Fruit fly (Drosophila melanogaster) whole organism, embryonic: Measurements from ENCODE around the gene osk.

Experiments used
- Aef1 ChIP-seq: fragments of 200-800 bp; sonication (Bioruptor generic); IDR thresholded peaks from 3 replicates; pipeline ENCODE4 v1.3.6; 2022; ENCODE audit warnings: missing biosample characterization, missing genetic modification characterization
- CG1024 ChIP-seq: fragments of 200-800 bp; sonication (Bioruptor generic); IDR thresholded peaks from 2 replicates; pipeline ENCODE4 v1.3.6; 2022; ENCODE audit warnings: missing biosample characterization, missing genetic modification characterization
- CG10462 ChIP-seq: fragments of 200-800 bp; sonication (Bioruptor generic); optimal IDR thresholded peaks from 2 replicates; lab custom pipeline; 2016; ENCODE audit warnings: missing biosample characterization, missing genetic modification characterization
- CG10979 ChIP-seq: fragments of 200-800 bp; sonication (Bioruptor generic); optimal IDR thresholded peaks from 2 replicates; lab custom pipeline; 2018; ENCODE audit warnings: missing biosample characterization, mild to moderate bottlenecking, missing genetic modification characterization, moderate library complexity
- CG11093 ChIP-seq: fragments of 200-800 bp; sonication (Bioruptor generic); IDR thresholded peaks from 3 replicates; pipeline ENCODE4 v1.3.6; 2022; ENCODE audit warnings: missing biosample characterization, missing genetic modification characterization
- CG14710 ChIP-seq: fragments of 200-800 bp; sonication (Bioruptor generic); optimal IDR thresholded peaks from 3 replicates; lab custom pipeline; 2019; ENCODE audit warnings: missing biosample characterization, mild to moderate bottlenecking, missing genetic modification characterization, moderate library complexity
- CG17829 ChIP-seq: fragments of 200-800 bp; optimal IDR thresholded peaks from 2 replicates; lab custom pipeline; 2019; ENCODE audit warnings: missing biosample characterization, mild to moderate bottlenecking, missing genetic modification characterization, moderate library complexity
- CG3065 ChIP-seq: fragments of 200-800 bp; sonication (Bioruptor generic); optimal IDR thresholded peaks from 2 replicates; lab custom pipeline; 2016; ENCODE audit warnings: missing biosample characterization, missing genetic modification characterization
- CG33557 ChIP-seq: fragments of 200-800 bp; sonication (Bioruptor generic); optimal IDR thresholded peaks from 2 replicates; lab custom pipeline; 2019; ENCODE audit warnings: missing biosample characterization, mild to moderate bottlenecking, missing genetic modification characterization, moderate library complexity
- CG3726 ChIP-seq: fragments of 200-800 bp; sonication (Bioruptor generic); IDR thresholded peaks from 3 replicates; pipeline ENCODE4, ENCODE4 v1.3.6; 2022; ENCODE audit warnings: missing biosample characterization, missing genetic modification characterization
- CG4424 ChIP-seq: fragments of 200-800 bp; sonication (Bioruptor generic); optimal IDR thresholded peaks from 3 replicates; lab custom pipeline; 2016; ENCODE audit warnings: missing biosample characterization, missing genetic modification characterization
- CG5245 ChIP-seq: fragments of 200-800 bp; sonication (Bioruptor generic); optimal IDR thresholded peaks from 3 replicates; lab custom pipeline; 2016; ENCODE audit warnings: missing biosample characterization, missing genetic modification characterization
- CG6689 ChIP-seq: fragments of 200-800 bp; sonication (Bioruptor generic); IDR thresholded peaks from 2 replicates; pipeline ENCODE4 v1.3.6; 2022; ENCODE audit warnings: missing biosample characterization, missing genetic modification characterization
- CG7556 ChIP-seq: fragments of 200-800 bp; sonication (Bioruptor generic); optimal IDR thresholded peaks from 2 replicates; lab custom pipeline; 2017; ENCODE audit warnings: missing biosample characterization, mild to moderate bottlenecking, missing genetic modification characterization
- CG7839 ChIP-seq: fragments of 200-800 bp; sonication (Bioruptor generic); optimal IDR thresholded peaks from 3 replicates; lab custom pipeline; 2018; ENCODE audit warnings: missing biosample characterization, mild to moderate bottlenecking, missing genetic modification characterization, moderate library complexity
- CG8359 ChIP-seq: fragments of 200-800 bp; sonication (Bioruptor generic); optimal IDR thresholded peaks from 2 replicates; lab custom pipeline; 2017; ENCODE audit warnings: missing biosample characterization, mild to moderate bottlenecking, missing genetic modification characterization, borderline replicate concordance
- CG8388 ChIP-seq: fragments of 200-800 bp; sonication (Bioruptor generic); optimal IDR thresholded peaks from 2 replicates; lab custom pipeline; 2019; ENCODE audit warnings: missing biosample characterization, mild to moderate bottlenecking, missing genetic modification characterization, moderate library complexity
- CG8944 ChIP-seq: fragments of 200-800 bp; sonication (Bioruptor generic); optimal IDR thresholded peaks from 3 replicates; lab custom pipeline; 2016; ENCODE audit warnings: missing biosample characterization, missing genetic modification characterization
- CG9437 ChIP-seq: fragments of 200-800 bp; sonication (Bioruptor generic); optimal IDR thresholded peaks from 2 replicates; lab custom pipeline; 2018; ENCODE audit warnings: missing biosample characterization, mild to moderate bottlenecking, missing genetic modification characterization
- CG9727 ChIP-seq: fragments of 200-800 bp; sonication (Bioruptor generic); optimal IDR thresholded peaks from 3 replicates; lab custom pipeline; 2017; ENCODE audit warnings: missing biosample characterization, mild to moderate bottlenecking, missing genetic modification characterization
- CHES-1-like ChIP-seq: fragments of 200-800 bp; sonication (Bioruptor generic); optimal IDR thresholded peaks from 2 replicates; lab custom pipeline; 2016; ENCODE audit warnings: missing biosample characterization, missing genetic modification characterization
- D ChIP-seq, 2 experiments: fragments of 200-800 bp in 1 of 2; fragments of >200 bp in 1 of 2; sonication (Bioruptor generic) in 1 of 2; optimal IDR thresholded peaks; 2 replicates in 1 of 2; 3 replicates in 1 of 2; lab custom pipeline; 2017; ENCODE audit warnings: mild to moderate bottlenecking in 1 of 2, missing biosample characterization in 1 of 2, missing genetic modification characterization in 1 of 2, missing genetic modification reagents in 1 of 2
- Fer3 ChIP-seq: fragments of 200-800 bp; sonication (Bioruptor generic); optimal IDR thresholded peaks from 2 replicates; lab custom pipeline; 2018; ENCODE audit warnings: missing biosample characterization, mild to moderate bottlenecking, missing genetic modification characterization, moderate library complexity
- HmgZ ChIP-seq: fragments of 200-800 bp; sonication (Bioruptor generic); optimal IDR thresholded peaks from 2 replicates; lab custom pipeline; 2018; ENCODE audit warnings: missing biosample characterization, mild to moderate bottlenecking, missing genetic modification characterization
- Hr39 ChIP-seq: fragments of >200 bp; optimal IDR thresholded peaks from 2 replicates; lab custom pipeline; 2017
- Pdp1 ChIP-seq, 2 experiments: fragments of 200-800 bp; sonication (Bioruptor generic); optimal IDR thresholded peaks; 3 replicates each; lab custom pipeline; 2016; ENCODE audit warnings: missing biosample characterization in 2 of 2, missing genetic modification characterization in 2 of 2, mild to moderate bottlenecking in 1 of 2, moderate library complexity in 1 of 2
- Poxn ChIP-seq: fragments of 200-800 bp; sonication (Bioruptor generic); IDR thresholded peaks from 2 replicates; pipeline ENCODE4 v1.3.6; 2022; ENCODE audit warnings: missing biosample characterization, missing genetic modification characterization
- Ptx1 ChIP-seq: fragments of 200-800 bp; sonication (Bioruptor generic); IDR thresholded peaks from 2 replicates; pipeline ENCODE4 v1.3.6; 2022; ENCODE audit warnings: missing biosample characterization, missing genetic modification characterization
- Side ChIP-seq: fragments of 200-800 bp; sonication (Bioruptor generic); optimal IDR thresholded peaks from 2 replicates; lab custom pipeline; 2016; ENCODE audit warnings: missing biosample characterization, missing genetic modification characterization
- Sox100B ChIP-seq: fragments of 200-800 bp; sonication (Bioruptor generic); optimal IDR thresholded peaks from 3 replicates; lab custom pipeline; 2018; ENCODE audit warnings: missing biosample characterization, mild to moderate bottlenecking, missing genetic modification characterization
- Spps ChIP-seq: fragments of 200-800 bp; sonication (Bioruptor generic); optimal IDR thresholded peaks from 2 replicates; lab custom pipeline; 2018; ENCODE audit warnings: missing biosample characterization, mild to moderate bottlenecking, missing genetic modification characterization
- Ssrp ChIP-seq: fragments of 200-800 bp; sonication (Bioruptor generic); optimal IDR thresholded peaks from 2 replicates; lab custom pipeline; 2018; ENCODE audit warnings: missing biosample characterization, mild to moderate bottlenecking, missing genetic modification characterization, moderate library complexity
- ase ChIP-seq: fragments of 200-800 bp; sonication (Bioruptor generic); IDR thresholded peaks from 3 replicates; pipeline ENCODE4 v1.3.6; 2022; ENCODE audit warnings: missing biosample characterization, missing genetic modification characterization
- az2 ChIP-seq: fragments of 200-800 bp; sonication (Bioruptor generic); optimal IDR thresholded peaks from 3 replicates; lab custom pipeline; 2016; ENCODE audit warnings: missing biosample characterization, missing genetic modification characterization
- bcd ChIP-seq: fragments of 200-800 bp; sonication (Bioruptor generic); optimal IDR thresholded peaks from 2 replicates; lab custom pipeline; 2017; ENCODE audit warnings: missing biosample characterization, mild to moderate bottlenecking, missing genetic modification characterization
- bsh ChIP-seq, 2 experiments: fragments of 200-800 bp; sonication (Bioruptor generic); optimal IDR thresholded peaks; 2 replicates each; lab custom pipeline; 2017 to 2018; ENCODE audit warnings: mild to moderate bottlenecking in 2 of 2, missing biosample characterization in 2 of 2, missing genetic modification characterization in 2 of 2, moderate library complexity in 1 of 2
- crc ChIP-seq: fragments of 200-800 bp; sonication (Bioruptor generic); optimal IDR thresholded peaks from 2 replicates; lab custom pipeline; 2016; ENCODE audit warnings: missing biosample characterization, missing genetic modification characterization
- dmrt99B ChIP-seq: fragments of 200-800 bp; sonication (Bioruptor generic); optimal IDR thresholded peaks from 2 replicates; lab custom pipeline; 2018; ENCODE audit warnings: missing biosample characterization, mild to moderate bottlenecking, missing genetic modification characterization, moderate library complexity
- dpn ChIP-seq, 2 experiments: fragments of 200-800 bp; sonication (Bioruptor generic); optimal IDR thresholded peaks; 3 replicates each; lab custom pipeline; 2016; ENCODE audit warnings: missing biosample characterization in 2 of 2, missing genetic modification characterization in 2 of 2
- exex ChIP-seq: fragments of 200-800 bp; sonication (Bioruptor generic); optimal IDR thresholded peaks from 4 replicates; lab custom pipeline; 2018; ENCODE audit warnings: missing biosample characterization, mild to moderate bottlenecking, missing genetic modification characterization, moderate library complexity
- gcm ChIP-seq: fragments of 200-800 bp; sonication (Bioruptor generic); optimal IDR thresholded peaks from 2 replicates; lab custom pipeline; 2019; ENCODE audit warnings: missing biosample characterization, mild to moderate bottlenecking, missing genetic modification characterization, moderate library complexity
- lbe ChIP-seq: fragments of 200-800 bp; sonication (Bioruptor generic); optimal IDR thresholded peaks from 2 replicates; lab custom pipeline; 2016; ENCODE audit warnings: missing biosample characterization, mild to moderate bottlenecking, missing genetic modification characterization
- nmo ChIP-seq: fragments of 200-800 bp; sonication (Bioruptor generic); optimal IDR thresholded peaks from 2 replicates; lab custom pipeline; 2018; ENCODE audit warnings: missing biosample characterization, mild to moderate bottlenecking, missing genetic modification characterization, moderate library complexity
- pb ChIP-seq: fragments of 200-800 bp; sonication (Bioruptor generic); optimal IDR thresholded peaks from 3 replicates; lab custom pipeline; 2016; ENCODE audit warnings: missing biosample characterization, missing genetic modification characterization
- pum ChIP-seq: fragments of 200-800 bp; sonication (Bioruptor generic); optimal IDR thresholded peaks from 2 replicates; lab custom pipeline; 2016; ENCODE audit warnings: missing biosample characterization, missing genetic modification characterization
- slp2 ChIP-seq: fragments of 200-800 bp; sonication (Bioruptor generic); optimal IDR thresholded peaks from 2 replicates; lab custom pipeline; 2016; ENCODE audit warnings: missing biosample characterization, missing genetic modification characterization
- tin ChIP-seq: fragments of 200-800 bp; sonication (Bioruptor generic); optimal IDR thresholded peaks from 3 replicates; lab custom pipeline; 2016; ENCODE audit warnings: missing biosample characterization, missing genetic modification characterization
- tio ChIP-seq: fragments of 200-800 bp; sonication (Bioruptor generic); optimal IDR thresholded peaks from 2 replicates; lab custom pipeline; 2017; ENCODE audit warnings: missing biosample characterization, missing genetic modification characterization, inconsistent platforms

Gene osk

dm6 chr3R:8886772-8887367 lies 48.1 kb upstream of the osk start (continued):
- TF ChIP-seq dpn (GFP tag; optimal IDR thresholded peaks at IDR 0.05; lab: Kevin White, UChicago) (peak in 1 of 2 experiments; percentile 6), CG9437 (no peak), az2 (GFP tag; lab: Kevin White, UChicago) (peak; percentile 19), CG3726 (GFP tag; lab: Robert Waterston, UW) (no peak), nmo (peak; percentile 48), CG8359 (GFP tag; lab: Kevin White, UChicago) (no peak), Sox100B (GFP tag; lab: Kevin White, UChicago) (peak; percentile 19), CG6689 (GFP tag; lab: Robert Waterston, UW) (peak; percentile 56), CG10979 (tag; lab: Kevin White, UChicago) (peak; percentile 76), tio (GFP tag; lab: Kevin White, UChicago) (no peak), bcd (GFP tag; lab: Kevin White, UChicago) (peak; percentile 26), CG14710 (tag; lab: Kevin White, UChicago) (peak; percentile 65), CG10462 (GFP tag; lab: Kevin White, UChicago) (peak; percentile 20), CG1024 (GFP tag; lab: Robert Waterston, UW) (0 out of 2 replicates have a peak, but pooled peaks have one; percentile 12), tin (GFP tag; lab: Kevin White, UChicago) (peak; percentile 27), CG33557 (GFP tag; lab: Kevin White, UChicago) (peak; percentile 55), exex (tag; lab: Kevin White, UChicago) (no peak), Fer3 (no peak), Side (GFP tag; lab: Kevin White, UChicago) (peak; percentile 50), HmgZ (no peak), pb (GFP tag; lab: Kevin White, UChicago) (no peak), Spps (peak; percentile 41), Ssrp (peak; percentile 32), bsh (GFP tag; optimal IDR thresholded peaks at IDR 0.05; lab: Kevin White, UChicago) (peak in 1 of 2 experiments; percentile 74), CG7556 (GFP tag; lab: Kevin White, UChicago) (peak; percentile 1), gcm (GFP tag; lab: Kevin White, UChicago) (peak; percentile 31), CG8944 (GFP tag; lab: Kevin White, UChicago) (peak; percentile 40), D (optimal IDR thresholded peaks at IDR 0.05; lab: Kevin White, UChicago) (no peak), D (GFP tag; optimal IDR thresholded peaks at IDR 0.05; lab: Kevin White, UChicago) (peak; percentile 14), crc (GFP tag; lab: Kevin White, UChicago) (no peak), Aef1 (no peak), CG5245 (GFP tag; lab: Kevin White, UChicago) (peak; percentile 8), Ptx1 (peak; percentile 51; the same call in 1 of the 2 replicates), CG8388 (GFP tag; lab: Kevin White, UChicago) (peak; percentile 44), CG3065 (GFP tag; lab: Kevin White, UChicago) (no peak), Pdp1 (GFP tag; optimal IDR thresholded peaks at IDR 0.05; lab: Kevin White, UChicago) (peak; percentile 34 to 43), pum (peak; percentile 43), dmrt99B (tag; lab: Kevin White, UChicago) (peak; percentile 44), CG4424 (GFP tag; lab: Kevin White, UChicago) (peak; percentile 49), CG7839 (tag; lab: Kevin White, UChicago) (peak; percentile 51), CHES-1-like (peak; percentile 0), Poxn (no peak), ase (no peak), CG17829 (tag; lab: Kevin White, UChicago) (peak; percentile 66), lbe (peak; percentile 30), Hr39 (no peak), CG11093 (GFP tag; lab: Robert Waterston, UW) (0 out of 3 replicates have a peak, but pooled peaks have one; percentile 24), slp2 (GFP tag; lab: Kevin White, UChicago) (no peak), CG9727 (peak; percentile 55)
